Fruit fly (Drosophila melanogaster) whole organism, embryonic: Measurements from ENCODE around the gene Tsf1.
A peak's percentile ranks its signal among the peaks of the same experiment; 100 is the strongest.

Source experiments
- BEAF-32 ChIP-seq: fragments of 200-800 bp; sonication (Bioruptor generic); optimal IDR thresholded peaks from 3 replicates; lab custom pipeline; 2017; ENCODE audit warnings: missing biosample characterization, missing genetic modification characterization, mild to moderate bottlenecking, moderate library complexity, missing genetic modification reagents
- CG1024 ChIP-seq: fragments of 200-800 bp; sonication (Bioruptor generic); IDR thresholded peaks from 2 replicates; pipeline ENCODE4 v1.3.6; 2022; ENCODE audit warnings: missing biosample characterization, missing genetic modification characterization
- CG10274 ChIP-seq: fragments of 200-800 bp; sonication (Bioruptor generic); optimal IDR thresholded peaks from 3 replicates; lab custom pipeline; 2017; ENCODE audit warnings: missing biosample characterization, mild to moderate bottlenecking, missing genetic modification characterization
- CG10543 ChIP-seq: fragments of 200-800 bp; sonication (Bioruptor generic); optimal IDR thresholded peaks from 3 replicates; lab custom pipeline; 2017; ENCODE audit warnings: missing biosample characterization, mild to moderate bottlenecking, missing genetic modification characterization, moderate library complexity
- CG10979 ChIP-seq: fragments of 200-800 bp; sonication (Bioruptor generic); optimal IDR thresholded peaks from 2 replicates; lab custom pipeline; 2018; ENCODE audit warnings: missing biosample characterization, mild to moderate bottlenecking, missing genetic modification characterization, moderate library complexity
- CG11085 ChIP-seq: fragments of 200-800 bp; sonication (Bioruptor generic); IDR thresholded peaks from 2 replicates; pipeline ENCODE4 v1.3.6; 2022; ENCODE audit warnings: missing biosample characterization, missing genetic modification characterization
- CG11695 ChIP-seq: fragments of 200-800 bp; sonication (Bioruptor generic); IDR thresholded peaks from 3 replicates; pipeline ENCODE4 v1.3.6; 2022; ENCODE audit warnings: missing biosample characterization, missing genetic modification characterization
- CG12219 ChIP-seq: fragments of 200-800 bp; sonication (Bioruptor generic); optimal IDR thresholded peaks from 3 replicates; lab custom pipeline; 2018; ENCODE audit warnings: missing biosample characterization, mild to moderate bottlenecking, missing genetic modification characterization
- CG1233 ChIP-seq: fragments of 200-800 bp; sonication (Bioruptor generic); optimal IDR thresholded peaks from 4 replicates; lab custom pipeline; 2018; ENCODE audit warnings: missing biosample characterization, mild to moderate bottlenecking, missing genetic modification characterization
- CG1832 ChIP-seq: fragments of 200-800 bp; sonication (Bioruptor generic); optimal IDR thresholded peaks from 2 replicates; lab custom pipeline; 2017; ENCODE audit warnings: missing biosample characterization, mild to moderate bottlenecking, missing genetic modification characterization, inconsistent platforms
- CG2678 ChIP-seq: fragments of 200-800 bp; sonication (Bioruptor generic); optimal IDR thresholded peaks from 3 replicates; lab custom pipeline; 2019; ENCODE audit warnings: missing biosample characterization, mild to moderate bottlenecking, missing genetic modification characterization, moderate library complexity
- CG3065 ChIP-seq: fragments of 200-800 bp; sonication (Bioruptor generic); optimal IDR thresholded peaks from 2 replicates; lab custom pipeline; 2016; ENCODE audit warnings: missing biosample characterization, missing genetic modification characterization
- CG34376 ChIP-seq: fragments of 200-800 bp; sonication (Bioruptor generic); optimal IDR thresholded peaks from 2 replicates; lab custom pipeline; 2018; ENCODE audit warnings: missing biosample characterization, mild to moderate bottlenecking, missing genetic modification characterization
- CG3726 ChIP-seq: fragments of 200-800 bp; sonication (Bioruptor generic); IDR thresholded peaks from 3 replicates; pipeline ENCODE4, ENCODE4 v1.3.6; 2022; ENCODE audit warnings: missing biosample characterization, missing genetic modification characterization
- CG4424 ChIP-seq: fragments of 200-800 bp; sonication (Bioruptor generic); optimal IDR thresholded peaks from 3 replicates; lab custom pipeline; 2016; ENCODE audit warnings: missing biosample characterization, missing genetic modification characterization
- CG4854 ChIP-seq: fragments of 200-800 bp; sonication (Bioruptor generic); optimal IDR thresholded peaks from 2 replicates; lab custom pipeline; 2016; ENCODE audit warnings: missing biosample characterization, missing genetic modification characterization, inconsistent platforms
- CG5180 ChIP-seq: fragments of 200-800 bp; sonication (Bioruptor generic); optimal IDR thresholded peaks from 3 replicates; lab custom pipeline; 2017; ENCODE audit warnings: missing biosample characterization, missing genetic modification characterization, mild to moderate bottlenecking, moderate library complexity, missing genetic modification reagents
- CG5953 ChIP-seq: fragments of 200-800 bp; sonication (Bioruptor generic); IDR thresholded peaks from 2 replicates; pipeline ENCODE4 v1.3.6; 2022; ENCODE audit warnings: missing biosample characterization, missing genetic modification characterization
- CG6175 ChIP-seq: fragments of 200-800 bp; sonication (Bioruptor generic); IDR thresholded peaks from 3 replicates; pipeline ENCODE4 v1.3.6; 2022; ENCODE audit warnings: missing biosample characterization, missing genetic modification characterization
- CG7357 ChIP-seq: fragments of 200-800 bp; sonication (Bioruptor generic); IDR thresholded peaks from 3 replicates; pipeline ENCODE4 v1.3.6; 2022; ENCODE audit warnings: missing biosample characterization, missing genetic modification characterization
- CG8388 ChIP-seq: fragments of 200-800 bp; sonication (Bioruptor generic); optimal IDR thresholded peaks from 2 replicates; lab custom pipeline; 2019; ENCODE audit warnings: missing biosample characterization, mild to moderate bottlenecking, missing genetic modification characterization, moderate library complexity
- CG9727 ChIP-seq: fragments of 200-800 bp; sonication (Bioruptor generic); optimal IDR thresholded peaks from 3 replicates; lab custom pipeline; 2017; ENCODE audit warnings: missing biosample characterization, mild to moderate bottlenecking, missing genetic modification characterization
- CG9797 ChIP-seq: fragments of 200-800 bp; sonication (Bioruptor generic); optimal IDR thresholded peaks from 3 replicates; lab custom pipeline; 2018; ENCODE audit warnings: missing biosample characterization, mild to moderate bottlenecking, missing genetic modification characterization
- Dbx ChIP-seq: fragments of 200-800 bp; sonication (Bioruptor generic); IDR thresholded peaks from 3 replicates; pipeline ENCODE4 v1.3.6; 2022; ENCODE audit warnings: missing biosample characterization, missing genetic modification characterization
- Dek ChIP-seq: fragments of 200-800 bp; sonication (Bioruptor generic); optimal IDR thresholded peaks from 3 replicates; lab custom pipeline; 2019; ENCODE audit warnings: missing biosample characterization, mild to moderate bottlenecking, missing genetic modification characterization, moderate library complexity
- Dfd ChIP-seq, 2 experiments: fragments of >200 bp; optimal IDR thresholded peaks; 2 replicates each; lab custom pipeline; 2017; ENCODE audit warnings: missing biosample characterization in 2 of 2, missing genetic modification characterization in 2 of 2
- Dref ChIP-seq: fragments of 200-800 bp; sonication (Bioruptor generic); IDR thresholded peaks from 2 replicates; pipeline ENCODE4 v1.3.6; 2022; ENCODE audit warnings: missing biosample characterization, missing genetic modification characterization
- Jarid2 ChIP-seq: fragments of 200-800 bp; sonication (Bioruptor generic); optimal IDR thresholded peaks from 3 replicates; lab custom pipeline; 2017; ENCODE audit warnings: mild to moderate bottlenecking, missing biosample characterization, missing genetic modification reagents, missing genetic modification characterization
- Lhr ChIP-seq: fragments of 200-800 bp; sonication (Bioruptor generic); optimal IDR thresholded peaks from 3 replicates; lab custom pipeline; 2017; ENCODE audit warnings: mild to moderate bottlenecking, missing biosample characterization, missing genetic modification reagents, missing genetic modification characterization
- Max ChIP-seq: fragments of 200-800 bp; sonication (Bioruptor generic); optimal IDR thresholded peaks from 2 replicates; lab custom pipeline; 2016; ENCODE audit warnings: missing biosample characterization, mild to moderate bottlenecking, missing genetic modification characterization
- Poxn ChIP-seq: fragments of 200-800 bp; sonication (Bioruptor generic); IDR thresholded peaks from 2 replicates; pipeline ENCODE4 v1.3.6; 2022; ENCODE audit warnings: missing biosample characterization, missing genetic modification characterization
- Ptx1 ChIP-seq: fragments of 200-800 bp; sonication (Bioruptor generic); IDR thresholded peaks from 2 replicates; pipeline ENCODE4 v1.3.6; 2022; ENCODE audit warnings: missing biosample characterization, missing genetic modification characterization
- Sry-δ ChIP-seq: fragments of 200-800 bp; sonication (Bioruptor generic); optimal IDR thresholded peaks from 2 replicates; lab custom pipeline; 2016; ENCODE audit warnings: missing biosample characterization, missing genetic modification characterization
- Vsx1 ChIP-seq: fragments of 200-800 bp; sonication (Bioruptor generic); optimal IDR thresholded peaks from 2 replicates; lab custom pipeline; 2017; ENCODE audit warnings: missing biosample characterization, mild to moderate bottlenecking, missing genetic modification characterization, missing genetic modification reagents
- bbx ChIP-seq: fragments of 200-800 bp; sonication (Bioruptor generic); IDR thresholded peaks from 2 replicates; pipeline ENCODE4 v1.3.6; 2022; ENCODE audit warnings: missing biosample characterization, missing genetic modification characterization; ENCODE audit not compliant: partially characterized antibody
- cad ChIP-seq: fragments of >200 bp; optimal IDR thresholded peaks from 2 replicates; lab custom pipeline; 2017; ENCODE audit warnings: missing biosample characterization, missing genetic modification characterization
- dimm ChIP-seq: fragments of 200-800 bp; sonication (Bioruptor generic); IDR thresholded peaks from 2 replicates; pipeline ENCODE4 v1.3.6; 2022; ENCODE audit warnings: missing biosample characterization, missing genetic modification characterization
- fd64A ChIP-seq: fragments of 200-800 bp; sonication (Bioruptor generic); optimal IDR thresholded peaks from 3 replicates; lab custom pipeline; 2018; ENCODE audit warnings: missing biosample characterization, mild to moderate bottlenecking, missing genetic modification characterization
- gcm ChIP-seq: fragments of 200-800 bp; sonication (Bioruptor generic); optimal IDR thresholded peaks from 2 replicates; lab custom pipeline; 2019; ENCODE audit warnings: missing biosample characterization, mild to moderate bottlenecking, missing genetic modification characterization, moderate library complexity
- hb ChIP-seq: fragments of 200-800 bp; sonication (Bioruptor generic); IDR thresholded peaks from 3 replicates; pipeline ENCODE4 v1.3.6; 2022; ENCODE audit warnings: missing biosample characterization, missing genetic modification characterization; ENCODE audit not compliant: partially characterized antibody
- her ChIP-seq: fragments of 200-800 bp; sonication (Bioruptor generic); optimal IDR thresholded peaks from 2 replicates; lab custom pipeline; 2016; ENCODE audit warnings: missing biosample characterization, missing genetic modification characterization
- hkb ChIP-seq, 2 experiments: fragments of 200-800 bp in 1 of 2; fragments of >200 bp in 1 of 2; sonication (Bioruptor generic) in 1 of 2; IDR thresholded peaks in 1 of 2; optimal IDR thresholded peaks in 1 of 2; 2 replicates each; pipeline versions ENCODE4 v1.3.6 to Lab custom; 2017 to 2022; ENCODE audit warnings: missing biosample characterization in 1 of 2, missing genetic modification characterization in 1 of 2
- mam ChIP-seq: fragments of 200-800 bp; sonication (Bioruptor generic); optimal IDR thresholded peaks from 3 replicates; lab custom pipeline; 2016; ENCODE audit warnings: missing biosample characterization, missing genetic modification characterization
- nau ChIP-seq: fragments of 200-800 bp; sonication (Bioruptor generic); optimal IDR thresholded peaks from 3 replicates; lab custom pipeline; 2017; ENCODE audit warnings: missing biosample characterization, mild to moderate bottlenecking, missing genetic modification characterization, missing genetic modification reagents
- otp ChIP-seq: fragments of 200-800 bp; sonication (Bioruptor generic); IDR thresholded peaks from 3 replicates; pipeline ENCODE4, ENCODE4 v1.3.6; 2022; ENCODE audit warnings: missing biosample characterization, missing genetic modification characterization
- repo ChIP-seq: fragments of 200-800 bp; sonication (Bioruptor generic); optimal IDR thresholded peaks from 2 replicates; lab custom pipeline; 2016; ENCODE audit warnings: missing biosample characterization, missing genetic modification characterization
- sisA ChIP-seq: fragments of 200-800 bp; sonication (Bioruptor generic); IDR thresholded peaks from 2 replicates; pipeline ENCODE4 v1.3.6; 2022; ENCODE audit warnings: missing biosample characterization, missing genetic modification characterization
- sna ChIP-seq: fragments of 200-800 bp; sonication (Bioruptor generic); IDR thresholded peaks from 2 replicates; pipeline ENCODE4 v1.3.6; 2022; ENCODE audit warnings: missing biosample characterization, missing genetic modification characterization; ENCODE audit not compliant: partially characterized antibody

Tsf1 gene

dm6 chrX:18366851-18367649 is 19.8 kb upstream of the Tsf1 start (continued):
- TF ChIP-seq fd64A (GFP tag; lab: Kevin White, UChicago) (peak; percentile 35), Max (peak; percentile 30), repo (no peak), mam (GFP tag; lab: Kevin White, UChicago) (peak; percentile 79), gcm (GFP tag; lab: Kevin White, UChicago) (peak; percentile 50), CG7357 (peak; percentile 72), Poxn (peak; percentile 69), CG10543 (GFP tag; lab: Kevin White, UChicago) (peak; percentile 90), her (GFP tag; lab: Kevin White, UChicago) (peak; percentile 44), CG11085 (GFP tag; lab: Robert Waterston, UW) (0 out of 2 replicates have a peak, but pooled peaks have one; percentile 56), Ptx1 (peak; percentile 75), cad (GFP tag; lab: Kevin White, UChicago) (no peak), CG3065 (no peak), BEAF-32 (no peak), CG11695 (GFP tag; lab: Robert Waterston, UW) (peak; percentile 78), CG3726 (GFP tag; lab: Robert Waterston, UW) (no peak), CG6175 (peak; percentile 49; the same call in 2 of the 3 replicates), sna (GFP tag; lab: Robert Waterston, UW) (no peak), Dref (GFP tag; lab: Robert Waterston, UW) (no peak), Dek (tag; lab: Kevin White, UChicago) (peak; percentile 80), otp (no peak; the same call in 2 of the 3 replicates), CG1024 (GFP tag; lab: Robert Waterston, UW) (0 out of 2 replicates have a peak, but pooled peaks have one; percentile 4), CG34376 (GFP tag; lab: Kevin White, UChicago) (peak; percentile 71), CG8388 (GFP tag; lab: Kevin White, UChicago) (peak; percentile 37), CG4424 (GFP tag; lab: Kevin White, UChicago) (no peak), Dfd (GFP tag; optimal IDR thresholded peaks at IDR 0.05; lab: Kevin White, UChicago) (no peak), CG10979 (peak; percentile 26), CG1233 (peak; percentile 70), CG4854 (peak; percentile 19), sisA (peak; percentile 64), CG5180 (GFP tag; lab: Kevin White, UChicago) (peak; percentile 54), hb (GFP tag; lab: Robert Waterston, UW) (no peak), Vsx1 (no peak), CG1832 (peak; percentile 26), dimm (GFP tag; lab: Robert Waterston, UW) (no peak), hkb (optimal IDR thresholded peaks at IDR 0.05; lab: Kevin White, UChicago) (no peak), hkb (GFP tag; IDR thresholded peaks at IDR 0.05; lab: Robert Waterston, UW) (peak; percentile 68), CG9797 (GFP tag; lab: Kevin White, UChicago) (no peak), Lhr (GFP tag; lab: Kevin White, UChicago) (no peak), CG2678 (tag; lab: Kevin White, UChicago) (peak; percentile 91), CG9727 (peak; percentile 28), CG10274 (GFP tag; lab: Kevin White, UChicago) (peak; percentile 45), Jarid2 (GFP tag; lab: Kevin White, UChicago) (no peak), nau (GFP tag; lab: Kevin White, UChicago) (no peak), Dbx (GFP tag; lab: Robert Waterston, UW) (peak; percentile 78), Sry-δ (GFP tag; lab: Kevin White, UChicago) (no peak), CG12219 (GFP tag; lab: Kevin White, UChicago) (peak; percentile 75), CG5953 (GFP tag; lab: Robert Waterston, UW) (0 out of 2 replicates have a peak, but pooled peaks have one; percentile 3), bbx (GFP tag; lab: Robert Waterston, UW) (no peak)
